Worm (Caenorhabditis elegans) whole organism, L3 larva: ENCODE results near the gene col-68.
A peak's percentile ranks its signal among the peaks of the same experiment; 100 is the strongest.

Experiments
- R02D3.7 ChIP-seq: fragments of 150-350 bp; optimal IDR thresholded peaks from 2 replicates; lab custom pipeline; 2014; ENCODE audit warnings: missing biosample characterization, missing genetic modification characterization
- ZK546.5 ChIP-seq: sonication (generic microtip); optimal IDR thresholded peaks from 2 replicates; lab custom pipeline; 2017; ENCODE audit warnings: missing biosample characterization, missing genetic modification characterization
- aly-2 ChIP-seq: fragments of 150-350 bp; optimal IDR thresholded peaks from 2 replicates; lab custom pipeline; 2014; ENCODE audit warnings: missing biosample characterization, missing genetic modification characterization
- ama-1 ChIP-seq: fragments of 150-350 bp; optimal IDR thresholded peaks from 2 replicates; lab custom pipeline; 2018
- ceh-28 ChIP-seq: fragments of 150-350 bp; optimal IDR thresholded peaks from 2 replicates; lab custom pipeline; 2014; ENCODE audit warnings: missing biosample characterization, missing genetic modification reagents, missing genetic modification characterization
- ceh-9 ChIP-seq: sonication (generic microtip); optimal IDR thresholded peaks from 2 replicates; lab custom pipeline; 2018; ENCODE audit warnings: missing biosample characterization, missing genetic modification characterization
- daf-12 ChIP-seq: fragments of 150-350 bp; optimal IDR thresholded peaks from 2 replicates; lab custom pipeline; 2014; ENCODE audit warnings: missing biosample characterization, missing genetic modification reagents, missing genetic modification characterization
- egl-27 ChIP-seq: sonication (generic microtip); optimal IDR thresholded peaks from 4 replicates; lab custom pipeline; 2017; ENCODE audit warnings: missing biosample characterization, missing genetic modification reagents, missing genetic modification characterization
- egl-5 ChIP-seq: fragments of 150-350 bp; optimal IDR thresholded peaks from 2 replicates; lab custom pipeline; 2017; ENCODE audit warnings: missing biosample characterization, missing genetic modification reagents, missing genetic modification characterization, inconsistent platforms
- elt-1 ChIP-seq: fragments of 150-350 bp; optimal IDR thresholded peaks from 2 replicates; lab custom pipeline; 2014; ENCODE audit warnings: missing biosample characterization, missing genetic modification characterization
- elt-2 ChIP-seq: sonication (generic microtip); optimal IDR thresholded peaks from 2 replicates; lab custom pipeline; 2016; ENCODE audit warnings: missing genetic modification reagents, mild to moderate bottlenecking, missing genetic modification characterization, missing compliant biosample characterization
- elt-3 ChIP-seq, 3 experiments: fragments of 150-350 bp in 1 of 3; sonication (generic microtip) in 2 of 3; optimal IDR thresholded peaks; 2 replicates in 2 of 3; 4 replicates in 1 of 3; lab custom pipeline; 2014 to 2017; ENCODE audit warnings: missing biosample characterization in 3 of 3, missing genetic modification characterization in 3 of 3
- eor-1 ChIP-seq, 2 experiments: fragments of 150-350 bp; optimal IDR thresholded peaks; 2 replicates each; lab custom pipeline; 2014 to 2018; ENCODE audit warnings: missing biosample characterization in 2 of 2, missing genetic modification characterization in 2 of 2
- fkh-10 ChIP-seq: sonication (generic microtip); optimal IDR thresholded peaks from 2 replicates; lab custom pipeline; 2017; ENCODE audit warnings: missing biosample characterization, missing genetic modification reagents, missing genetic modification characterization
- fkh-2 ChIP-seq: fragments of 150-350 bp; optimal IDR thresholded peaks from 2 replicates; lab custom pipeline; 2014; ENCODE audit warnings: missing biosample characterization, missing genetic modification reagents, missing genetic modification characterization
- fos-1 ChIP-seq: fragments of 150-350 bp; optimal IDR thresholded peaks from 2 replicates; lab custom pipeline; 2014; ENCODE audit warnings: missing biosample characterization, missing genetic modification characterization
- hmg-11 ChIP-seq: sonication (generic microtip); optimal IDR thresholded peaks from 2 replicates; lab custom pipeline; 2016; ENCODE audit warnings: missing genetic modification characterization, missing compliant biosample characterization
- jun-1 ChIP-seq: fragments of 150-350 bp; optimal IDR thresholded peaks from 2 replicates; lab custom pipeline; 2014; ENCODE audit warnings: missing biosample characterization, missing genetic modification reagents, missing genetic modification characterization
- lin-15B ChIP-seq: fragments of 150-350 bp; optimal IDR thresholded peaks from 2 replicates; lab custom pipeline; 2014; ENCODE audit warnings: missing biosample characterization, missing genetic modification characterization
- lin-39 ChIP-seq: fragments of 150-350 bp; optimal IDR thresholded peaks from 2 replicates; lab custom pipeline; 2018; ENCODE audit warnings: missing biosample characterization, missing genetic modification reagents, missing genetic modification characterization
- mdl-1 ChIP-seq: fragments of 150-350 bp; optimal IDR thresholded peaks from 2 replicates; lab custom pipeline; 2014; ENCODE audit warnings: missing biosample characterization, missing genetic modification characterization
- mml-1 ChIP-seq: fragments of 150-350 bp; sonication (generic microtip); optimal IDR thresholded peaks from 3 replicates; lab custom pipeline; 2014; ENCODE audit warnings: missing biosample characterization, missing genetic modification characterization
- nfya-1 ChIP-seq: sonication (generic microtip); optimal IDR thresholded peaks from 2 replicates; lab custom pipeline; 2017; ENCODE audit warnings: missing genetic modification characterization, mild to moderate bottlenecking, missing compliant biosample characterization, antibody characterized with exemption, moderate library complexity; ENCODE audit not compliant: insufficient read depth
- nhr-11 ChIP-seq: fragments of 150-350 bp; optimal IDR thresholded peaks from 2 replicates; lab custom pipeline; 2014; ENCODE audit warnings: missing biosample characterization, missing genetic modification characterization
- nhr-12 ChIP-seq: fragments of 150-350 bp; optimal IDR thresholded peaks from 2 replicates; lab custom pipeline; 2014; ENCODE audit warnings: missing biosample characterization, missing genetic modification characterization
- nhr-23 ChIP-seq: fragments of 150-350 bp; optimal IDR thresholded peaks from 2 replicates; lab custom pipeline; 2014; ENCODE audit warnings: missing biosample characterization, missing genetic modification reagents, missing genetic modification characterization
- nhr-237 ChIP-seq: fragments of 150-350 bp; optimal IDR thresholded peaks from 2 replicates; lab custom pipeline; 2014; ENCODE audit warnings: missing biosample characterization, missing genetic modification characterization
- nhr-25 ChIP-seq: sonication (generic microtip); optimal IDR thresholded peaks from 2 replicates; lab custom pipeline; 2017; ENCODE audit warnings: missing biosample characterization, missing genetic modification characterization
- nhr-28 ChIP-seq: fragments of 150-350 bp; optimal IDR thresholded peaks from 2 replicates; lab custom pipeline; 2014; ENCODE audit warnings: missing biosample characterization, missing genetic modification characterization
- nhr-43 ChIP-seq: sonication (generic microtip); optimal IDR thresholded peaks from 2 replicates; lab custom pipeline; 2016; ENCODE audit warnings: mild to moderate bottlenecking, missing genetic modification characterization, missing compliant biosample characterization; ENCODE audit not compliant: poor library complexity, severe bottlenecking
- nhr-76 ChIP-seq: fragments of 150-350 bp; sonication (generic microtip); optimal IDR thresholded peaks from 5 replicates; lab custom pipeline; 2014; ENCODE audit warnings: missing biosample characterization, missing genetic modification characterization
- nhr-77 ChIP-seq: fragments of 150-350 bp; optimal IDR thresholded peaks from 2 replicates; lab custom pipeline; 2014; ENCODE audit warnings: missing biosample characterization, missing genetic modification characterization
- pha-4 ChIP-seq: fragments of 150-350 bp; optimal IDR thresholded peaks from 2 replicates; lab custom pipeline; 2014; ENCODE audit warnings: missing biosample characterization, missing genetic modification reagents, missing genetic modification characterization
- pqm-1 ChIP-seq: fragments of 150-350 bp; optimal IDR thresholded peaks from 2 replicates; lab custom pipeline; 2017; ENCODE audit warnings: missing biosample characterization, missing genetic modification characterization, inconsistent platforms
- sea-2 ChIP-seq: fragments of 150-350 bp; sonication (generic microtip); optimal IDR thresholded peaks from 4 replicates; lab custom pipeline; 2014; ENCODE audit warnings: missing biosample characterization, missing genetic modification reagents, missing genetic modification characterization
- skn-1 ChIP-seq: fragments of 150-350 bp; optimal IDR thresholded peaks from 2 replicates; lab custom pipeline; 2014; ENCODE audit warnings: missing biosample characterization, missing genetic modification characterization
- snpc-4 ChIP-seq: fragments of 150-350 bp; optimal IDR thresholded peaks from 2 replicates; lab custom pipeline; 2014; ENCODE audit warnings: missing biosample characterization, missing genetic modification characterization
- tbx-2 ChIP-seq: sonication (generic microtip); optimal IDR thresholded peaks from 2 replicates; lab custom pipeline; 2016; ENCODE audit warnings: mild to moderate bottlenecking, missing genetic modification characterization, missing compliant biosample characterization
- unc-39 ChIP-seq: sonication (generic microtip); optimal IDR thresholded peaks from 4 replicates; lab custom pipeline; 2017; ENCODE audit warnings: missing biosample characterization, missing genetic modification characterization
- unc-62 ChIP-seq: fragments of 150-350 bp; sonication (generic microtip); optimal IDR thresholded peaks from 4 replicates; lab custom pipeline; 2014; ENCODE audit warnings: missing biosample characterization, missing genetic modification reagents, missing genetic modification characterization
- zag-1 ChIP-seq: fragments of 150-350 bp; optimal IDR thresholded peaks from 2 replicates; lab custom pipeline; 2014; ENCODE audit warnings: missing biosample characterization, missing genetic modification characterization
- ztf-11 ChIP-seq: fragments of 150-350 bp; optimal IDR thresholded peaks from 2 replicates; lab custom pipeline; 2014; ENCODE audit warnings: missing biosample characterization, missing genetic modification characterization
- ztf-4 ChIP-seq: fragments of 150-350 bp; optimal IDR thresholded peaks from 2 replicates; lab custom pipeline; 2014; ENCODE audit warnings: missing biosample characterization, missing genetic modification characterization

The col-68 gene

DNA sequence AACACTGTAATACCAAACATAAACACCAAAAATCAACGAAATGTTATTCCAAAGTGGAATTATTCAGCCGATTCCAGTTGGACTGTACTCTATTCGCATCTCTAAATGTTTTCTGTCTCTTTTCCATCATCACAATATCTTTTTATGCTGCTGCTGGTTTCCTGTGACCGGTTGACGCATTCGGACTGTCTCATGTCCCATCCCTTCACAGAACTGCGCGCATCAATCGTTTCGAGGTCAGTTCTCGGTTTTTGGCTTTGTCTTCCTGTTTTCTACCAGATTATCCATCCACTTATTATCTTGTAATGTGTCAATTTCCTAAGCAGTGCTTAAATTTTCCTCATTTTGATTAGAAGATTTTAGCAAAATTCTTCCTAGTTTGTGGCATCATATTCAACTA is 44.3 kb upstream of the col-68 start:
- TF ChIP-seq nhr-25 (tag; lab: Kevin White, UChicago) = peak; percentile 78
- TF ChIP-seq nhr-23 (tag; lab: Kevin White, UChicago) = peak; percentile 57
- no peak for TF ChIP-seq nhr-11 (tag; lab: Kevin White, UChicago)

- TF ChIP-seq ama-1 (lab: Kevin White, UChicago) (no peak), ZK546.5 (tag; lab: Kevin White, UChicago) (no peak), hmg-11 (no peak), egl-27 (no peak), nhr-76 (tag; lab: Kevin White, UChicago) (no peak)
Measured at ce11 chrII:61013-61412, 43.3 kb upstream of the col-68 start, which contains the start of gene C23H3.2. TSS of gene C23H3.2 (plus strand) at chrII:61313.

ce11 chrII:65484-65883 is 38.9 kb upstream of the col-68 start:
- no peak for TF ChIP-seq nhr-28 (tag; lab: Kevin White, UChicago)
- TF ChIP-seq elt-2 = peak; percentile 45

DNA sequence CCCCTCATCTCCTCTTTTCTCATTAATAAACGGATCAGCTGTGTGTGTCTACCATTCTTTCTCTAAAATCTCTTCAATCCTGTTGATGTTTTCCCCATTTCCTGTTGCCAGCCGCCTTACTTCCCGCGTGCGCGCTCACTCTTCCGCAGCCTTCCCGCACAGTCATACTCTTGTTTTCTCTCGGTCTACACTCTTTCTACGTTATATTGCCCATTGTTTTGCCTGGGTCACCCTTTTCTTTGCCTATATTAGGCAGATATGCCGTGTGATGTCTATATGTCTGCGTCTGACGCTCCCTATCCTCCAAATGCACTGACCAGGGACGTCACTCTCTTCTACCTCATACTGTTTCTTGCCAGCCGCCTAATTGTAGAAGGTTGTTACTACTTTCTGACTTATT is 38.0 kb upstream of the col-68 start:
- TF ChIP-seq zag-1 (tag; lab: Kevin White, UChicago) (no peak), R02D3.7 (no peak), unc-39 (tag; lab: Kevin White, UChicago) (no peak), nhr-237 (no peak), nhr-77 (tag; lab: Kevin White, UChicago) (no peak), elt-3 (tag; optimal IDR thresholded peaks at IDR 0.05; lab: Kevin White, UChicago) (peak in 1 of 3 experiments; percentile 53), mdl-1 (tag; lab: Kevin White, UChicago) (no peak), nhr-25 (tag; lab: Kevin White, UChicago) (peak; percentile 90), fos-1 (tag; lab: Kevin White, UChicago) (no peak), ztf-11 (tag; lab: Kevin White, UChicago) (no peak), lin-39 (tag; lab: Kevin White, UChicago) (peak; percentile 3), nhr-23 (tag; lab: Kevin White, UChicago) (peak; percentile 76), nhr-43 (peak; percentile 72), fkh-2 (tag; lab: Kevin White, UChicago) (no peak), pha-4 (peak; percentile 27), daf-12 (tag; lab: Kevin White, UChicago) (no peak), tbx-2 (tag; lab: Kevin White, UChicago) (no peak), aly-2 (no peak), ceh-9 (tag; lab: Kevin White, UChicago) (no peak), fkh-10 (GFP tag; lab: Kevin White, UChicago) (no peak), egl-27 (no peak), nhr-28 (tag; lab: Kevin White, UChicago) (no peak), skn-1 (tag; lab: Kevin White, UChicago) (no peak), sea-2 (GFP tag; lab: Kevin White, UChicago) (no peak), ceh-28 (tag; lab: Kevin White, UChicago) (no peak), ama-1 (lab: Kevin White, UChicago) (no peak), pqm-1 (no peak), egl-5 (no peak), nfya-1 (tag; lab: Kevin White, UChicago) (peak; percentile 10), nhr-12 (no peak), elt-2 (peak; percentile 3), hmg-11 (peak; percentile 56), snpc-4 (tag; lab: Kevin White, UChicago) (no peak), nhr-11 (tag; lab: Kevin White, UChicago) (no peak), eor-1 (tag; optimal IDR thresholded peaks at IDR 0.05; lab: Kevin White, UChicago) (no peak), ZK546.5 (tag; lab: Kevin White, UChicago) (no peak), nhr-76 (tag; lab: Kevin White, UChicago) (no peak), elt-1 (tag; lab: Kevin White, UChicago) (no peak), jun-1 (tag; lab: Kevin White, UChicago) (peak; percentile 28), ztf-4 (no peak), unc-62 (GFP tag; lab: Kevin White, UChicago) (no peak), mml-1 (no peak), lin-15B (tag; lab: Kevin White, UChicago) (no peak)
